Worm (Caenorhabditis elegans): ENCODE results near the gene fndc-1.

- TF ChIP-seq dao-5 (tag; optimal IDR thresholded peaks at IDR 0.05) (no peak), him-1 (tag; optimal IDR thresholded peaks at IDR 0.05) (no peak)
Observed at ce11 chrII:11281177-11281576, 44.1 kb upstream of the fndc-1 start.
